Fruit fly (Drosophila melanogaster) whole organism, embryonic: ENCODE results near the gene CG14015.

Experiments
- Asciz ChIP-seq: fragments of 200-800 bp; sonication (Bioruptor generic); optimal IDR thresholded peaks from 2 replicates; lab custom pipeline; 2017; ENCODE audit warnings: missing biosample characterization, mild to moderate bottlenecking, missing genetic modification characterization, missing genetic modification reagents
- BEAF-32 ChIP-seq: fragments of 200-800 bp; sonication (Bioruptor generic); optimal IDR thresholded peaks from 3 replicates; lab custom pipeline; 2017; ENCODE audit warnings: missing biosample characterization, missing genetic modification characterization, mild to moderate bottlenecking, moderate library complexity, missing genetic modification reagents
- BtbVII ChIP-seq: fragments of 200-800 bp; sonication (Bioruptor generic); optimal IDR thresholded peaks from 3 replicates; lab custom pipeline; 2017; ENCODE audit warnings: missing biosample characterization, mild to moderate bottlenecking, missing genetic modification characterization
- CG10321 ChIP-seq: fragments of 200-800 bp; sonication (Bioruptor generic); IDR thresholded peaks from 2 replicates; pipeline ENCODE4 v1.3.6; 2022; ENCODE audit warnings: missing biosample characterization, missing genetic modification characterization
- CG10462 ChIP-seq: fragments of 200-800 bp; sonication (Bioruptor generic); optimal IDR thresholded peaks from 2 replicates; lab custom pipeline; 2016; ENCODE audit warnings: missing biosample characterization, missing genetic modification characterization
- CG10565 ChIP-seq: fragments of 200-800 bp; sonication (Bioruptor generic); optimal IDR thresholded peaks from 3 replicates; lab custom pipeline; 2016; ENCODE audit warnings: missing biosample characterization, mild to moderate bottlenecking, missing genetic modification characterization
- CG11247 ChIP-seq: fragments of 200-800 bp; sonication (Bioruptor generic); IDR thresholded peaks from 2 replicates; pipeline ENCODE4 v1.3.6; 2022; ENCODE audit warnings: missing biosample characterization, missing genetic modification characterization
- CG11695 ChIP-seq: fragments of 200-800 bp; sonication (Bioruptor generic); IDR thresholded peaks from 3 replicates; pipeline ENCODE4 v1.3.6; 2022; ENCODE audit warnings: missing biosample characterization, missing genetic modification characterization
- CG12155 ChIP-seq: fragments of 200-800 bp; sonication (Bioruptor generic); optimal IDR thresholded peaks from 3 replicates; lab custom pipeline; 2016; ENCODE audit warnings: missing biosample characterization, missing genetic modification characterization
- CG12769 ChIP-seq: fragments of 200-800 bp; sonication (Bioruptor generic); optimal IDR thresholded peaks from 2 replicates; lab custom pipeline; 2019; ENCODE audit warnings: missing biosample characterization, mild to moderate bottlenecking, missing genetic modification characterization, moderate library complexity
- CG13287 ChIP-seq: fragments of 200-800 bp; sonication (Bioruptor generic); IDR thresholded peaks from 2 replicates; pipeline ENCODE4 v1.3.6; 2022; ENCODE audit warnings: missing biosample characterization, missing genetic modification characterization; ENCODE audit not compliant: partially characterized antibody
- CG13424 ChIP-seq: fragments of 200-800 bp; sonication (Bioruptor generic); optimal IDR thresholded peaks from 2 replicates; lab custom pipeline; 2019; ENCODE audit warnings: missing biosample characterization, mild to moderate bottlenecking, missing genetic modification characterization, moderate library complexity
- CG1529 ChIP-seq: fragments of 200-800 bp; sonication (Bioruptor generic); optimal IDR thresholded peaks from 3 replicates; lab custom pipeline; 2018; ENCODE audit warnings: missing biosample characterization, missing genetic modification characterization
- CG1603 ChIP-seq: fragments of 200-800 bp; sonication (Bioruptor generic); optimal IDR thresholded peaks from 2 replicates; lab custom pipeline; 2019; ENCODE audit warnings: missing biosample characterization, mild to moderate bottlenecking, missing genetic modification characterization, moderate library complexity
- CG17568 ChIP-seq: fragments of 200-800 bp; sonication (Bioruptor generic); optimal IDR thresholded peaks from 2 replicates; lab custom pipeline; 2018; ENCODE audit warnings: missing biosample characterization, mild to moderate bottlenecking, missing genetic modification characterization, moderate library complexity
- CG2129 ChIP-seq: fragments of 200-800 bp; sonication (Bioruptor generic); IDR thresholded peaks from 2 replicates; pipeline ENCODE4 v1.3.6; 2022; ENCODE audit warnings: missing biosample characterization, missing genetic modification characterization; ENCODE audit not compliant: partially characterized antibody
- CG30431 ChIP-seq: fragments of 200-800 bp; sonication (Bioruptor generic); optimal IDR thresholded peaks from 2 replicates; lab custom pipeline; 2017; ENCODE audit warnings: missing biosample characterization, missing genetic modification characterization
- CG31441 ChIP-seq: fragments of 200-800 bp; sonication (Bioruptor generic); IDR thresholded peaks from 2 replicates; pipeline ENCODE4 v1.3.6; 2022; ENCODE audit warnings: missing biosample characterization, missing genetic modification characterization
- CG32772 ChIP-seq: fragments of 200-800 bp; sonication (Bioruptor generic); IDR thresholded peaks from 2 replicates; pipeline ENCODE4 v1.3.6; 2022; ENCODE audit warnings: missing biosample characterization, missing genetic modification characterization
- CG3281 ChIP-seq: fragments of 200-800 bp; sonication (Bioruptor generic); optimal IDR thresholded peaks from 3 replicates; lab custom pipeline; 2017; ENCODE audit warnings: missing biosample characterization, mild to moderate bottlenecking, missing genetic modification characterization
- CG33213 ChIP-seq: fragments of 200-800 bp; sonication (Bioruptor generic); optimal IDR thresholded peaks from 3 replicates; lab custom pipeline; 2016; ENCODE audit warnings: missing biosample characterization, missing genetic modification characterization
- CG34376 ChIP-seq: fragments of 200-800 bp; sonication (Bioruptor generic); optimal IDR thresholded peaks from 2 replicates; lab custom pipeline; 2018; ENCODE audit warnings: missing biosample characterization, mild to moderate bottlenecking, missing genetic modification characterization
- CG4328 ChIP-seq: fragments of 200-800 bp; sonication (Bioruptor generic); optimal IDR thresholded peaks from 3 replicates; lab custom pipeline; 2017; ENCODE audit warnings: missing biosample characterization, missing genetic modification reagents, missing genetic modification characterization
- CG6813 ChIP-seq: fragments of 200-800 bp; sonication (Bioruptor generic); optimal IDR thresholded peaks from 2 replicates; lab custom pipeline; 2017; ENCODE audit warnings: missing biosample characterization, missing genetic modification characterization, mild to moderate bottlenecking, moderate library complexity, missing genetic modification reagents
- CG7839 ChIP-seq: fragments of 200-800 bp; sonication (Bioruptor generic); optimal IDR thresholded peaks from 3 replicates; lab custom pipeline; 2018; ENCODE audit warnings: missing biosample characterization, mild to moderate bottlenecking, missing genetic modification characterization, moderate library complexity
- Dbx ChIP-seq: fragments of 200-800 bp; sonication (Bioruptor generic); IDR thresholded peaks from 3 replicates; pipeline ENCODE4 v1.3.6; 2022; ENCODE audit warnings: missing biosample characterization, missing genetic modification characterization
- E2f1 ChIP-seq: fragments of 200-800 bp; sonication (Bioruptor generic); IDR thresholded peaks from 2 replicates; pipeline ENCODE4 v1.3.6; 2022; ENCODE audit warnings: missing biosample characterization, missing genetic modification characterization
- Fer1 ChIP-seq: fragments of 200-800 bp; sonication (Bioruptor generic); optimal IDR thresholded peaks from 2 replicates; lab custom pipeline; 2017; ENCODE audit warnings: missing biosample characterization, mild to moderate bottlenecking, missing genetic modification characterization
- Hr3 ChIP-seq: fragments of 200-800 bp; sonication (Bioruptor generic); optimal IDR thresholded peaks from 3 replicates; lab custom pipeline; 2016; ENCODE audit warnings: missing biosample characterization, missing genetic modification characterization
- Lpt ChIP-seq: fragments of >200 bp; optimal IDR thresholded peaks from 2 replicates; lab custom pipeline; 2018; ENCODE audit warnings: missing biosample characterization, missing genetic modification characterization
- Ravus ChIP-seq: fragments of 200-800 bp; sonication (Bioruptor generic); IDR thresholded peaks from 2 replicates; pipeline ENCODE4 v1.3.6; 2022; ENCODE audit warnings: missing biosample characterization, missing genetic modification characterization
- Sin3A ChIP-seq: fragments of >200 bp; optimal IDR thresholded peaks from 2 replicates; lab custom pipeline; 2018
- ash1 ChIP-seq: fragments of 200-800 bp; sonication (Bioruptor generic); optimal IDR thresholded peaks from 2 replicates; lab custom pipeline; 2018; ENCODE audit warnings: missing biosample characterization, mild to moderate bottlenecking, missing genetic modification characterization
- bsh ChIP-seq, 2 experiments: fragments of 200-800 bp; sonication (Bioruptor generic); optimal IDR thresholded peaks; 2 replicates each; lab custom pipeline; 2017 to 2018; ENCODE audit warnings: mild to moderate bottlenecking in 2 of 2, missing biosample characterization in 2 of 2, missing genetic modification characterization in 2 of 2, moderate library complexity in 1 of 2
- crol ChIP-seq: fragments of 200-800 bp; sonication (Bioruptor generic); IDR thresholded peaks from 2 replicates; pipeline ENCODE4 v1.3.6; 2022; ENCODE audit warnings: missing biosample characterization, missing genetic modification characterization
- esg ChIP-seq: fragments of 200-800 bp; sonication (Bioruptor generic); conservative IDR thresholded peaks from 2 replicates; pipeline ENCODE4 v1.3.6; 2022; ENCODE audit warnings: missing biosample characterization, missing genetic modification characterization
- knrl ChIP-seq: fragments of 200-800 bp; sonication (Bioruptor generic); IDR thresholded peaks from 3 replicates; pipeline ENCODE4 v1.3.6; 2022; ENCODE audit warnings: missing biosample characterization, missing genetic modification characterization; ENCODE audit not compliant: partially characterized antibody
- nerfin-2 ChIP-seq: fragments of 200-800 bp; sonication (Bioruptor generic); IDR thresholded peaks from 2 replicates; pipeline ENCODE4 v1.3.6; 2022; ENCODE audit warnings: missing biosample characterization, missing genetic modification characterization; ENCODE audit not compliant: partially characterized antibody
- nom ChIP-seq: fragments of 200-800 bp; sonication (Bioruptor generic); optimal IDR thresholded peaks from 2 replicates; lab custom pipeline; 2017; ENCODE audit warnings: missing biosample characterization, missing genetic modification characterization, mild to moderate bottlenecking, moderate library complexity, missing genetic modification reagents
- pho ChIP-seq: fragments of 200-800 bp; sonication (Bioruptor generic); optimal IDR thresholded peaks from 2 replicates; lab custom pipeline; 2016; ENCODE audit warnings: missing biosample characterization, missing genetic modification characterization
- pita ChIP-seq: fragments of 200-800 bp; sonication (Bioruptor generic); optimal IDR thresholded peaks from 2 replicates; lab custom pipeline; 2017; ENCODE audit warnings: missing biosample characterization, mild to moderate bottlenecking, missing genetic modification characterization
- pum ChIP-seq: fragments of 200-800 bp; sonication (Bioruptor generic); optimal IDR thresholded peaks from 2 replicates; lab custom pipeline; 2016; ENCODE audit warnings: missing biosample characterization, missing genetic modification characterization
- slp2 ChIP-seq: fragments of 200-800 bp; sonication (Bioruptor generic); optimal IDR thresholded peaks from 2 replicates; lab custom pipeline; 2016; ENCODE audit warnings: missing biosample characterization, missing genetic modification characterization
- so ChIP-seq: fragments of 200-800 bp; sonication (Bioruptor generic); IDR thresholded peaks from 3 replicates; pipeline ENCODE4 v1.3.6; 2022; ENCODE audit warnings: missing biosample characterization, missing genetic modification characterization
- zf30C ChIP-seq: fragments of 200-800 bp; sonication (Bioruptor generic); optimal IDR thresholded peaks from 3 replicates; lab custom pipeline; 2018; ENCODE audit warnings: missing biosample characterization, mild to moderate bottlenecking, missing genetic modification characterization

The CG14015 gene

DNA sequence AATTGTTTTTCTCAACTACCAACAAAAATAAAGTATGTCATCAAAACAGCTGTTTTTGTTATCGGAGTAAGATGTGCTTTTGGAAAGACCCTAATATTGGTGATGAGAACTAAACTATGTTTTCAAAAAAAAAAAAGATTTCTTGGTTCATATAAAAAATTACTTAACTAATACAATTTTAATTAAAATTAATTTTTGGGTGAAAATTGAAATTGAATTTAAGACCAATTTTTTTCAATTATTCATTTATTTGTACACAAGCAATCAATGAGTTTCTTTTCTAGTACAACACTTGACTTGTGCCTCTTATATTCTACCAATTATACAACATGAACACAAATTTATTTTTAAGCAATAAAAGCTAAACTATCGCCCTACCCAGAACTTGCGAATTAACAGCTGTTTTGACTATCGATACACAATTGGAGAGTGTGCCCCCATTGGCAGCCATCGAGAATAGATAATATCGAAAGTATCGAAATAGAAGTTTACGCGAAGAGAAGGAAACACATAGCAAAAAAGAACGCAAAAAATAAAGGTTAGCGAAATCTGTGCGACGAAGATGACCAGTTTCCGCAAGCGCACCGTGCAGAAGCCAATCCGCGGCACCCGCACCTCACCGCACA, 15.0 kb downstream of the CG14015 start, which contains the start of the genes Vps52 and Elp4 (continued):
- TF ChIP-seq CG1603 (tag; lab: Kevin White, UChicago), result peak; percentile 58
- no peak for TF ChIP-seq CG6813 (GFP tag; lab: Kevin White, UChicago)
- TF ChIP-seq CG12155 (GFP tag; lab: Kevin White, UChicago), result peak; percentile 77
- TF ChIP-seq crol (GFP tag; lab: Robert Waterston, UW), result no peak
- peak; percentile 83 for TF ChIP-seq CG13424 (tag; lab: Kevin White, UChicago)
- TF ChIP-seq so, result peak; percentile 64; the same call in 1 of the 3 replicates
- peak; percentile 16 for TF ChIP-seq BtbVII (GFP tag; lab: Kevin White, UChicago)
- TF ChIP-seq CG2129 (GFP tag; lab: Robert Waterston, UW), result peak; percentile 63
- TF ChIP-seq CG12769, result no peak
- peak; percentile 8 for TF ChIP-seq CG10462 (GFP tag; lab: Kevin White, UChicago)
- TF ChIP-seq BEAF-32 (GFP tag; lab: Kevin White, UChicago), result peak; percentile 80
- no peak for TF ChIP-seq CG10565 (GFP tag; lab: Kevin White, UChicago)
- TF ChIP-seq Asciz (GFP tag; lab: Kevin White, UChicago), result no peak
- peak; percentile 72 for TF ChIP-seq knrl
- TF ChIP-seq CG33213, result peak; percentile 16
- TF ChIP-seq Fer1, result peak; percentile 74
- peak; percentile 3 for TF ChIP-seq Sin3A (lab: Kevin White, UChicago)
- TF ChIP-seq CG30431 (GFP tag; lab: Kevin White, UChicago), result peak; percentile 21
- TF ChIP-seq pum (GFP tag; lab: Kevin White, UChicago), result peak; percentile 36
- no peak; the same call in 1 of the 2 replicates for TF ChIP-seq CG31441
- TF ChIP-seq CG34376 (GFP tag; lab: Kevin White, UChicago), result peak; percentile 49
- TF ChIP-seq CG11695 (GFP tag; lab: Robert Waterston, UW), result peak; percentile 68; the same call in 2 of the 3 replicates
- TF ChIP-seq CG11247 (GFP tag; lab: Robert Waterston, UW), result peak; percentile 65
- TF ChIP-seq Dbx, result peak; percentile 70; the same call in 2 of the 3 replicates
- no peak for TF ChIP-seq CG10321
- TF ChIP-seq esg (GFP tag; lab: Robert Waterston, UW), result peak; percentile 69
- TF ChIP-seq E2f1 (GFP tag; lab: Robert Waterston, UW), result peak; percentile 66
- TF ChIP-seq nom (GFP tag; lab: Kevin White, UChicago), result peak; percentile 21
- TF ChIP-seq Lpt (GFP tag; lab: Kevin White, UChicago), result no peak
- TF ChIP-seq CG13287 (GFP tag; lab: Robert Waterston, UW), result peak; percentile 72
- peak; percentile 27 for TF ChIP-seq CG1529 (GFP tag; lab: Kevin White, UChicago)
- TF ChIP-seq CG4328, result peak; percentile 76
- TF ChIP-seq CG17568 (GFP tag; lab: Kevin White, UChicago), result no peak
- TF ChIP-seq bsh (GFP tag; optimal IDR thresholded peaks at IDR 0.05; lab: Kevin White, UChicago), result peak in 1 of 2 experiments; percentile 72
- TF ChIP-seq ash1 (GFP tag; lab: Kevin White, UChicago), result no peak
- peak; percentile 84 for TF ChIP-seq CG7839 (tag; lab: Kevin White, UChicago)
- TF ChIP-seq pita (GFP tag; lab: Kevin White, UChicago), result no peak
- no peak for TF ChIP-seq slp2
- peak; percentile 85 for TF ChIP-seq Hr3 (GFP tag; lab: Kevin White, UChicago)
- TF ChIP-seq Ravus (GFP tag; lab: Robert Waterston, UW), result no peak; the same call in 1 of the 2 replicates
- TF ChIP-seq CG32772 (GFP tag; lab: Robert Waterston, UW), result peak; percentile 66
- peak; percentile 75 for TF ChIP-seq pho
- peak; percentile 78 for TF ChIP-seq CG3281
- no peak for TF ChIP-seq zf30C
- TF ChIP-seq nerfin-2 (GFP tag; lab: Robert Waterston, UW), result peak; percentile 67
